Worm (Caenorhabditis elegans) whole organism, L2 larva: Measurements from ENCODE around the gene srw-144.

Experiments used
- C34F6.9 ChIP-seq: fragments of 150-350 bp; optimal IDR thresholded peaks from 2 replicates; lab custom pipeline; 2014; ENCODE audit warnings: missing biosample characterization, missing genetic modification characterization
- F13H6.1 ChIP-seq: sonication (generic microtip); optimal IDR thresholded peaks from 2 replicates; lab custom pipeline; 2016; ENCODE audit warnings: missing genetic modification characterization, missing compliant biosample characterization
- Y55F3AM.14 ChIP-seq: fragments of 200-800 bp; sonication (Bioruptor generic); optimal IDR thresholded peaks from 2 replicates; lab custom pipeline; 2018; ENCODE audit warnings: mild to moderate bottlenecking, missing genetic modification characterization, missing compliant biosample characterization
- ZK546.5 ChIP-seq: sonication (generic microtip); optimal IDR thresholded peaks from 2 replicates; lab custom pipeline; 2017; ENCODE audit warnings: missing biosample characterization, missing genetic modification characterization
- alr-1 ChIP-seq: fragments of 150-350 bp; optimal IDR thresholded peaks from 2 replicates; lab custom pipeline; 2014; ENCODE audit warnings: missing biosample characterization, missing genetic modification characterization
- ama-1 ChIP-seq: fragments of 150-350 bp; optimal IDR thresholded peaks from 2 replicates; lab custom pipeline; 2018; ENCODE audit warnings: inconsistent platforms
- blmp-1 ChIP-seq: sonication (generic microtip); optimal IDR thresholded peaks from 2 replicates; lab custom pipeline; 2017; ENCODE audit warnings: missing genetic modification characterization, mild to moderate bottlenecking, missing compliant biosample characterization, antibody characterized with exemption, moderate library complexity; ENCODE audit not compliant: insufficient read depth
- ceh-16 ChIP-seq: fragments of 150-350 bp; optimal IDR thresholded peaks from 2 replicates; lab custom pipeline; 2014; ENCODE audit warnings: missing biosample characterization, missing genetic modification characterization
- ceh-82 ChIP-seq: fragments of 150-350 bp; optimal IDR thresholded peaks from 2 replicates; lab custom pipeline; 2014; ENCODE audit warnings: missing biosample characterization, missing genetic modification characterization
- crh-2 ChIP-seq: sonication (generic microtip); optimal IDR thresholded peaks from 2 replicates; lab custom pipeline; 2017; ENCODE audit warnings: missing biosample characterization, missing genetic modification characterization
- dmd-4 ChIP-seq: sonication (generic microtip); optimal IDR thresholded peaks from 2 replicates; lab custom pipeline; 2017; ENCODE audit warnings: missing biosample characterization, missing genetic modification characterization
- egl-27 ChIP-seq: sonication (generic microtip); optimal IDR thresholded peaks from 3 replicates; lab custom pipeline; 2017; ENCODE audit warnings: missing biosample characterization, missing genetic modification reagents, missing genetic modification characterization
- elt-1 ChIP-seq: fragments of 150-350 bp; optimal IDR thresholded peaks from 2 replicates; lab custom pipeline; 2014; ENCODE audit warnings: missing biosample characterization, missing genetic modification characterization
- fos-1 ChIP-seq: fragments of 150-350 bp; optimal IDR thresholded peaks from 2 replicates; lab custom pipeline; 2014; ENCODE audit warnings: missing biosample characterization, missing genetic modification characterization
- lin-11 ChIP-seq: fragments of 150-350 bp; sonication (generic microtip); optimal IDR thresholded peaks from 2 replicates; lab custom pipeline; 2014; ENCODE audit warnings: missing biosample characterization, missing genetic modification characterization, inconsistent platforms, mixed read lengths
- lin-13 ChIP-seq: fragments of 150-350 bp; optimal IDR thresholded peaks from 2 replicates; lab custom pipeline; 2014; ENCODE audit warnings: missing biosample characterization, missing genetic modification reagents, missing genetic modification characterization
- lin-39 ChIP-seq: fragments of 150-350 bp; optimal IDR thresholded peaks from 2 replicates; lab custom pipeline; 2014; ENCODE audit warnings: missing biosample characterization, missing genetic modification reagents, missing genetic modification characterization
- lsy-2 ChIP-seq, 2 experiments: fragments of 150-350 bp in 1 of 2; sonication (generic microtip) in 1 of 2; optimal IDR thresholded peaks; 2 replicates each; lab custom pipeline; 2014 to 2017; ENCODE audit warnings: missing biosample characterization in 2 of 2, missing genetic modification characterization in 2 of 2
- mbf-1 ChIP-seq: sonication (generic microtip); optimal IDR thresholded peaks from 2 replicates; lab custom pipeline; 2017; ENCODE audit warnings: missing biosample characterization, missing genetic modification characterization
- nhr-10 ChIP-seq: sonication (generic microtip); optimal IDR thresholded peaks from 2 replicates; lab custom pipeline; 2017; ENCODE audit warnings: missing biosample characterization, missing genetic modification characterization
- nhr-12 ChIP-seq: fragments of 150-350 bp; optimal IDR thresholded peaks from 2 replicates; lab custom pipeline; 2014; ENCODE audit warnings: missing biosample characterization, missing genetic modification characterization
- nhr-129 ChIP-seq: fragments of 150-350 bp; optimal IDR thresholded peaks from 2 replicates; lab custom pipeline; 2014; ENCODE audit warnings: missing biosample characterization, missing genetic modification characterization
- nhr-21 ChIP-seq: fragments of 150-350 bp; optimal IDR thresholded peaks from 2 replicates; lab custom pipeline; 2014; ENCODE audit warnings: missing biosample characterization, missing genetic modification characterization
- nhr-23 ChIP-seq: fragments of 150-350 bp; optimal IDR thresholded peaks from 2 replicates; lab custom pipeline; 2014; ENCODE audit warnings: missing biosample characterization, missing genetic modification reagents, missing genetic modification characterization
- nhr-25 ChIP-seq: fragments of 150-350 bp; sonication (generic microtip); optimal IDR thresholded peaks from 3 replicates; lab custom pipeline; 2014; ENCODE audit warnings: missing biosample characterization, missing genetic modification characterization
- nhr-6 ChIP-seq: fragments of 150-350 bp; optimal IDR thresholded peaks from 2 replicates; lab custom pipeline; 2014; ENCODE audit warnings: missing biosample characterization, missing genetic modification characterization
- nhr-77 ChIP-seq: fragments of 150-350 bp; optimal IDR thresholded peaks from 2 replicates; lab custom pipeline; 2014; ENCODE audit warnings: missing biosample characterization, missing genetic modification characterization
- peb-1 ChIP-seq: fragments of 150-350 bp; optimal IDR thresholded peaks from 2 replicates; lab custom pipeline; 2014; ENCODE audit warnings: missing biosample characterization, missing genetic modification characterization
- sem-4 ChIP-seq: fragments of 150-350 bp; optimal IDR thresholded peaks from 2 replicates; lab custom pipeline; 2014; ENCODE audit warnings: missing biosample characterization, missing genetic modification reagents, missing genetic modification characterization
- skn-1 ChIP-seq: sonication (generic microtip); optimal IDR thresholded peaks from 2 replicates; lab custom pipeline; 2017; ENCODE audit warnings: missing biosample characterization, missing genetic modification characterization
- sma-3 ChIP-seq: sonication (generic microtip); optimal IDR thresholded peaks from 2 replicates; lab custom pipeline; 2016; ENCODE audit warnings: missing genetic modification reagents, missing genetic modification characterization, missing compliant biosample characterization
- sma-9 ChIP-seq, 2 experiments: fragments of 150-350 bp in 1 of 2; sonication (generic microtip) in 1 of 2; optimal IDR thresholded peaks; 2 replicates each; lab custom pipeline; 2014 to 2016; ENCODE audit warnings: missing genetic modification characterization in 2 of 2, mild to moderate bottlenecking in 1 of 2, missing biosample characterization in 1 of 2, missing compliant biosample characterization in 1 of 2, missing genetic modification reagents in 1 of 2, moderate library complexity in 1 of 2
- snpc-4 ChIP-seq: fragments of 150-350 bp; optimal IDR thresholded peaks from 2 replicates; lab custom pipeline; 2014; ENCODE audit warnings: missing biosample characterization, missing genetic modification characterization
- unc-39 ChIP-seq: fragments of 150-350 bp; optimal IDR thresholded peaks from 2 replicates; lab custom pipeline; 2014; ENCODE audit warnings: missing biosample characterization, missing genetic modification characterization
- unc-62 ChIP-seq: fragments of 150-350 bp; optimal IDR thresholded peaks from 2 replicates; lab custom pipeline; 2014; ENCODE audit warnings: missing biosample characterization, missing genetic modification reagents, missing genetic modification characterization
- zag-1 ChIP-seq: fragments of 150-350 bp; optimal IDR thresholded peaks from 2 replicates; lab custom pipeline; 2014; ENCODE audit warnings: missing biosample characterization, missing genetic modification characterization
- ztf-1 ChIP-seq: fragments of 200-800 bp; sonication (Bioruptor generic); conservative IDR thresholded peaks from 2 replicates; pipeline ENCODE4 v1.3.6; 2022; ENCODE audit warnings: missing genetic modification characterization, missing compliant biosample characterization
- ztf-11 ChIP-seq: sonication (generic microtip); optimal IDR thresholded peaks from 2 replicates; lab custom pipeline; 2017; ENCODE audit warnings: missing biosample characterization, missing genetic modification characterization
- ztf-4 ChIP-seq: fragments of 150-350 bp; optimal IDR thresholded peaks from 2 replicates; lab custom pipeline; 2014; ENCODE audit warnings: missing biosample characterization, missing genetic modification characterization

Gene srw-144

DNA sequence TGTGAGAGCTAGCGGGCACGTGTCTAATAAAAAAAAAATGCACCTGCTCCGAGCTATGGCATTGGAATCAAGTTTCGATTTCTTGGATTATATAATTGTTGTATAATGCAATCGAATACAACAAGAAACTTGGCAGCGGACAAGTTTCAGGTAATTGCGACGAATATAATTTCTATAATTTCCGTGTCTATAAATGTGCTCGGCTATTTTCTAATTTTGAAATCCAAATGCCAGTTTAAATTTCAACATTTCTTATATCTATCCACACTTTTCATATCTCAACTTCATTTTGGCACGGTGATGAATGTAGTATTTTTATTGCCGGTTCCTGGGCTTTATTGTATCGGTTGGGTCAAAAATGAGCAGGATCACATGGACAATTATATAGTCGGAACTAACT is 31.0 kb downstream of the srw-144 start, which contains the start of gene C31B8.16:
TSS of gene C31B8.16 (plus strand) at position 301 of the 400 bp plus-strand sequence.
- TF ChIP-seq alr-1 (tag; lab: Kevin White, UChicago) (no peak), peb-1 (tag; lab: Kevin White, UChicago) (no peak), C34F6.9 (tag; lab: Kevin White, UChicago) (no peak), nhr-77 (tag; lab: Kevin White, UChicago) (no peak), ceh-16 (tag; lab: Kevin White, UChicago) (no peak), mbf-1 (tag; lab: Kevin White, UChicago) (no peak), blmp-1 (tag; lab: Kevin White, UChicago) (no peak), ZK546.5 (tag; lab: Kevin White, UChicago) (no peak), nhr-25 (tag; lab: Kevin White, UChicago) (no peak), egl-27 (no peak), nhr-23 (tag; lab: Kevin White, UChicago) (no peak), sem-4 (no peak), F13H6.1 (tag; lab: Kevin White, UChicago) (no peak), sma-3 (GFP tag; lab: Kevin White, UChicago) (no peak), ama-1 (lab: Kevin White, UChicago) (no peak), zag-1 (no peak), ztf-1 (GFP tag; lab: Robert Waterston, UW) (no peak), fos-1 (tag; lab: Kevin White, UChicago) (no peak), lin-13 (GFP tag; lab: Kevin White, UChicago) (no peak), nhr-21 (tag; lab: Kevin White, UChicago) (no peak)

DNA sequence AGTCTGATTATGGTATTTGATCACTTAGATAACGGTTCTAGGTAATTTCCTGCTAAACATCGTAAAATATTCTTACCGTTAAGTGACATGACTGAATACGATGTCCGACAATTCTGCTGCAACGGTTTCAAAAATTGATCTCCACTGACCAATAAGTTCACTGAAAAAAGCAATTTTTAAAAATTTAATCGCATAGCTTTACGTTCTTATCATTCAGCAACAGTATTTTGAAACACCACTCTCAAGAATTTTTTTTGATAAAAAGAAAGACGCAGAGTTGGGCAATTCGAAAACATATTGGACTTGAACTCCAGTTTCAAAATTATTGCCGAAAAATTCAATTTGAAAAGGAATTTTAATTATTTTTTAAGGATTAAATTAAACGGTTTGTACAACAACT is 33.2 kb downstream of the srw-144 start, which contains the start of gene C31B8.12:
TSS of gene C31B8.12 (minus strand) at position 101 of the 400 bp plus-strand sequence.
- TF ChIP-seq lin-13 (GFP tag; lab: Kevin White, UChicago) (no peak), skn-1 (tag; lab: Kevin White, UChicago) (no peak)

DNA sequence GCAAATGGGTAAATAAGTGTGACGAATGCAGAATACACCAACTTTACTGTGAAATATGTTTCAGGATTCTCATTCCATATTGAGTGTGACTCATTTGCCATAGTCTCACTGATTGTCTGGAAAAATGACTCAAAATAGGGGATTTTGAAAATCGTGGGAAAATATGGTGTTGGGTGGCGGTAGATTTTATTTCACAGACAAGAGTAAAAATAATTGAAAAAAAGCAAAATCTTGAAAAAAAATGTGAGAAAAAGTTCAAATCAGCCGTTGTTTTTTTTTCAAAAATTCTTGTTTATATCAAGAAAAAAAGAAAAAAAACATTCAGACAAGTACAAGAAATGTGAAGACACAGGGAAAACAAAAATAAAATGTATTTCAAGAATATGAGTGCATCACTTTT is 38.2 kb downstream of the srw-144 start, which contains the start of gene srh-38:
TSS of gene srh-38 (minus strand) at position 101 of the 400 bp plus-strand sequence.
- TF ChIP-seq nhr-25 (tag; lab: Kevin White, UChicago) (no peak), egl-27 (no peak), ztf-11 (tag; lab: Kevin White, UChicago) (no peak), ztf-4 (no peak), nhr-23 (tag; lab: Kevin White, UChicago) (no peak), zag-1 (no peak), peb-1 (tag; lab: Kevin White, UChicago) (no peak), sma-9 (GFP tag; optimal IDR thresholded peaks at IDR 0.05; lab: Kevin White, UChicago) (no peak), sma-9 (tag; optimal IDR thresholded peaks at IDR 0.05; lab: Kevin White, UChicago) (no peak), lsy-2 (tag; optimal IDR thresholded peaks at IDR 0.05; lab: Kevin White, UChicago) (no peak), elt-1 (tag; lab: Kevin White, UChicago) (no peak), sem-4 (no peak), lin-11 (tag; lab: Kevin White, UChicago) (no peak), snpc-4 (tag; lab: Kevin White, UChicago) (no peak), fos-1 (tag; lab: Kevin White, UChicago) (no peak), unc-62 (GFP tag; lab: Kevin White, UChicago) (no peak), dmd-4 (tag; lab: Kevin White, UChicago) (no peak), ztf-1 (GFP tag; lab: Robert Waterston, UW) (no peak), nhr-12 (no peak)

DNA sequence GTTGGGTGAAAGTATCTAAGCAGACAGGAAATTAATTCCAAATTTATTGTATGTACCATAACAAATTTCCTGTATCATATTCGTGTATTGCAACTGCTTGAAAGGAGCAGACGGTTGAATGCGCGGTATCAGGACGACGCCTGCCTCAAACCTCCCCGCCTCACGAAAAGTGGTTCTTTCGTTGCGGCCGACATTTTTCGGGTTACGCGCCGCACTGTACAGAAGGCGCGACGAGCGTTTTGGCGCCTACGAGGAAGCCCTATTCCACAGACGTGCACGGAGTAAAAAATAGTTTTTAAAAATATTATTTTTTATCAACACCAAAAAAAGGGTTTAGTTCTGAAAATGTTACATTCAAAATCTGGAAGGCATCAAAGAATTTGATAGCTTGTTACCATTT is 40.7 kb downstream of the srw-144 start:
- TF ChIP-seq nhr-21 (tag; lab: Kevin White, UChicago) (no peak), lin-39 (no peak)

DNA sequence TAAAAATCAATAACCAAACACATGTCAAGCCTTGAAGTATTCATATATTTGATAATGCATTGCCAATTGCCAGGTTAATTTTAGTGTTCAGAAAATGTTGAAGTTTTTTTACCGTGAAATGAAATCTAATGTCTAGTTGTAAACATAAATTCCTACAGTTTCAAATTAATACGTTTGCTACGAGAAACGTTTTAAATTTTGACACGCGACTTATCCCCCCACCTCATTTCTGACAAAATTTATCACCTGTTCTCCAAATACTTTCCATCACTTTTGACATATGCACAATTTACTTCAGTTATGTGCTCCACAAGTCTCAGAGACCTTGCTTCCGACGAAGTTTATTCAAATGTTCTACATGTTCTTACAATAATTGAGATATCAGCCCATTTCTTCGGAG is 46.8 kb downstream of the srw-144 start, which contains the start of gene srh-146:
TSS of gene srh-146 (plus strand) at position 301 of the 400 bp plus-strand sequence.
- TF ChIP-seq Y55F3AM.14 (no peak), egl-27 (no peak), crh-2 (tag; lab: Kevin White, UChicago) (no peak), ceh-16 (tag; lab: Kevin White, UChicago) (no peak), ceh-82 (tag; lab: Kevin White, UChicago) (no peak), sma-9 (GFP tag; optimal IDR thresholded peaks at IDR 0.05; lab: Kevin White, UChicago) (no peak), sma-9 (tag; optimal IDR thresholded peaks at IDR 0.05; lab: Kevin White, UChicago) (no peak), alr-1 (tag; lab: Kevin White, UChicago) (no peak), sem-4 (no peak), mbf-1 (tag; lab: Kevin White, UChicago) (no peak), nhr-23 (tag; lab: Kevin White, UChicago) (no peak), ama-1 (lab: Kevin White, UChicago) (no peak), nhr-129 (tag; lab: Kevin White, UChicago) (no peak), nhr-10 (tag; lab: Kevin White, UChicago) (no peak), unc-62 (GFP tag; lab: Kevin White, UChicago) (no peak), unc-39 (no peak), nhr-6 (tag; lab: Kevin White, UChicago) (no peak), lsy-2 (tag; optimal IDR thresholded peaks at IDR 0.05; lab: Kevin White, UChicago) (no peak)
